Fruit fly (Drosophila melanogaster): ENCODE measurements around the gene CG33189.

The CG33189 gene

dm6 chr3R:8801126-8801762, 20.7 kb upstream of the CG33189 start, which contains the start of the genes Pif1A, Pif1B and CCT7 (continued):
- TF ChIP-seq amos (GFP tag; IDR thresholded peaks at IDR 0.05; ENCODE audit: partially characterized antibody) = peak; percentile 91
- peak; percentile 37 for TF ChIP-seq hkb (optimal IDR thresholded peaks at IDR 0.05)
- 0 out of 2 replicates have a peak, but pooled peaks have one; percentile 8 for TF ChIP-seq hkb (GFP tag; IDR thresholded peaks at IDR 0.05)
- no peak for TF ChIP-seq zfh1 (GFP tag; IDR thresholded peaks at IDR 0.05)
- TF ChIP-seq CG15696 (tag; optimal IDR thresholded peaks at IDR 0.05) = no peak
- no peak for TF ChIP-seq CG10274 (GFP tag; optimal IDR thresholded peaks at IDR 0.05)
- TF ChIP-seq CG6854 (GFP tag; optimal IDR thresholded peaks at IDR 0.05) = no peak
- no peak for TF ChIP-seq HmgD (GFP tag; optimal IDR thresholded peaks at IDR 0.05)
- TF ChIP-seq CG8281 (tag; optimal IDR thresholded peaks at IDR 0.05) = no peak
- TF ChIP-seq Myb (GFP tag; optimal IDR thresholded peaks at IDR 0.05) = peak; percentile 86
- TF ChIP-seq Atf6 (GFP tag; IDR thresholded peaks at IDR 0.05) = no peak
- no peak for TF ChIP-seq Fer3 (tag; optimal IDR thresholded peaks at IDR 0.05)
- TF ChIP-seq sug (tag; optimal IDR thresholded peaks at IDR 0.05) = no peak
- TF ChIP-seq CG10267 (tag; optimal IDR thresholded peaks at IDR 0.05) = peak; percentile 57
- TF ChIP-seq tgo (GFP tag; IDR thresholded peaks at IDR 0.05) = no peak
- TF ChIP-seq crp (GFP tag; optimal IDR thresholded peaks at IDR 0.05) = peak in 1 of 2 experiments; percentile 52
- no peak for TF ChIP-seq sqz (GFP tag; optimal IDR thresholded peaks at IDR 0.05)
- peak; percentile 88 for TF ChIP-seq CG6791 (GFP tag; IDR thresholded peaks at IDR 0.05; ENCODE audit: partially characterized antibody)
- TF ChIP-seq abd-A (tag; optimal IDR thresholded peaks at IDR 0.05) = peak; percentile 68
- peak; percentile 94 for TF ChIP-seq bigmax (GFP tag; optimal IDR thresholded peaks at IDR 0.05)
- no peak for TF ChIP-seq MTF-1 (GFP tag; optimal IDR thresholded peaks at IDR 0.05; ENCODE audit: borderline replicate concordance)
- no peak for TF ChIP-seq Usf (GFP tag; optimal IDR thresholded peaks at IDR 0.05)
- TF ChIP-seq Poxn (GFP tag; IDR thresholded peaks at IDR 0.05) = no peak
- peak; percentile 38; the same call in 1 of the 3 replicates for TF ChIP-seq CG17361 (GFP tag; IDR thresholded peaks at IDR 0.05)
- TF ChIP-seq trh (GFP tag; optimal IDR thresholded peaks at IDR 0.05) = no peak
- TF ChIP-seq nom (GFP tag; optimal IDR thresholded peaks at IDR 0.05) = peak; percentile 38
- TF ChIP-seq Bdp1 (GFP tag; optimal IDR thresholded peaks at IDR 0.05) = no peak
- no peak for TF ChIP-seq CG17359 (tag; optimal IDR thresholded peaks at IDR 0.05)
- no peak for TF ChIP-seq CG9876 (GFP tag; optimal IDR thresholded peaks at IDR 0.05)
- peak; percentile 29 for TF ChIP-seq CG34376 (GFP tag; optimal IDR thresholded peaks at IDR 0.05)
- peak; percentile 93 for TF ChIP-seq knrl (GFP tag; IDR thresholded peaks at IDR 0.05; ENCODE audit: partially characterized antibody)
- peak; percentile 87 for TF ChIP-seq stwl (tag; optimal IDR thresholded peaks at IDR 0.05)
- TF ChIP-seq CG34224 (GFP tag; IDR thresholded peaks at IDR 0.05; ENCODE audit: partially characterized antibody) = peak; percentile 96
- no peak; the same call in 2 of the 3 replicates for TF ChIP-seq row (GFP tag; IDR thresholded peaks at IDR 0.05)
- no peak for TF ChIP-seq gce (GFP tag; IDR thresholded peaks at IDR 0.05)
- no peak for TF ChIP-seq CG33557 (GFP tag; optimal IDR thresholded peaks at IDR 0.05)
- TF ChIP-seq Dip3 (GFP tag; optimal IDR thresholded peaks at IDR 0.05) = no peak
- TF ChIP-seq CG31365 (tag; optimal IDR thresholded peaks at IDR 0.05) = no peak
- no peak for TF ChIP-seq CG11456 (GFP tag; IDR thresholded peaks at IDR 0.05)
- TF ChIP-seq Blimp-1 (GFP tag; optimal IDR thresholded peaks at IDR 0.05) = no peak
- TF ChIP-seq CG16779 (GFP tag; IDR thresholded peaks at IDR 0.05) = no peak
- TF ChIP-seq schlank (tag; optimal IDR thresholded peaks at IDR 0.05) = no peak
- no peak for TF ChIP-seq ase (GFP tag; IDR thresholded peaks at IDR 0.05)
- TF ChIP-seq ap (GFP tag; IDR thresholded peaks at IDR 0.05) = no peak
- TF ChIP-seq ind (GFP tag; optimal IDR thresholded peaks at IDR 0.05) = no peak
- no peak for TF ChIP-seq CG11696 (GFP tag; IDR thresholded peaks at IDR 0.05)
- TF ChIP-seq CG6765 (GFP tag; optimal IDR thresholded peaks at IDR 0.05) = no peak
- TF ChIP-seq dm (GFP tag; optimal IDR thresholded peaks at IDR 0.05) = peak; percentile 90
- no peak for TF ChIP-seq CG10431 (GFP tag; optimal IDR thresholded peaks at IDR 0.05)
- peak; percentile 79 for TF ChIP-seq Dp (GFP tag; optimal IDR thresholded peaks at IDR 0.05)

All from whole organism, embryonic.